Worm (Caenorhabditis elegans) whole organism, mixed stage, embryonic: ENCODE data around the gene del-1.

Experiments used
- M03D4.4 ChIP-seq: sonication (generic microtip); optimal IDR thresholded peaks from 2 replicates; lab custom pipeline; 2017; ENCODE audit warnings: mild to moderate bottlenecking, missing genetic modification characterization, missing compliant biosample characterization
- bed-3 ChIP-seq: fragments of 200-800 bp; sonication (Bioruptor generic); optimal IDR thresholded peaks from 3 replicates; lab custom pipeline; 2018; ENCODE audit warnings: mild to moderate bottlenecking, missing genetic modification characterization, moderate library complexity, missing compliant biosample characterization
- blmp-1 ChIP-seq: fragments of 150-350 bp; optimal IDR thresholded peaks from 2 replicates; lab custom pipeline; 2014; ENCODE audit warnings: missing biosample characterization, missing genetic modification characterization
- ceh-39 ChIP-seq: fragments of 150-350 bp; optimal IDR thresholded peaks from 2 replicates; lab custom pipeline; 2014; ENCODE audit warnings: missing biosample characterization, missing genetic modification characterization
- ceh-83 ChIP-seq: fragments of 200-800 bp; sonication (Bioruptor generic); optimal IDR thresholded peaks from 2 replicates; lab custom pipeline; 2018; ENCODE audit warnings: mild to moderate bottlenecking, missing genetic modification characterization, missing compliant biosample characterization
- ces-1 ChIP-seq: fragments of 150-350 bp; optimal IDR thresholded peaks from 2 replicates; lab custom pipeline; 2014; ENCODE audit warnings: missing biosample characterization, missing genetic modification reagents, missing genetic modification characterization
- drap-1 ChIP-seq: fragments of 200-800 bp; sonication (Bioruptor generic); optimal IDR thresholded peaks from 3 replicates; lab custom pipeline; 2018; ENCODE audit warnings: mild to moderate bottlenecking, missing genetic modification characterization, missing compliant biosample characterization
- elt-1 ChIP-seq: sonication (generic microtip); optimal IDR thresholded peaks from 2 replicates; lab custom pipeline; 2017; ENCODE audit warnings: missing genetic modification characterization, mild to moderate bottlenecking, missing compliant biosample characterization, antibody characterized with exemption, moderate library complexity, borderline replicate concordance; ENCODE audit not compliant: insufficient read depth
- elt-3 ChIP-seq: fragments of 150-350 bp; optimal IDR thresholded peaks from 2 replicates; lab custom pipeline; 2014; ENCODE audit warnings: missing biosample characterization, missing genetic modification characterization
- ham-2 ChIP-seq: fragments of 200-800 bp; sonication (Bioruptor generic); optimal IDR thresholded peaks from 2 replicates; lab custom pipeline; 2018; ENCODE audit warnings: mild to moderate bottlenecking, missing genetic modification characterization, missing compliant biosample characterization
- hlh-1 ChIP-seq: fragments of 150-350 bp; optimal IDR thresholded peaks from 2 replicates; lab custom pipeline; 2014; ENCODE audit warnings: missing biosample characterization, missing genetic modification reagents, missing genetic modification characterization
- lsy-2 ChIP-seq: fragments of 150-350 bp; optimal IDR thresholded peaks from 2 replicates; lab custom pipeline; 2014; ENCODE audit warnings: missing biosample characterization, missing genetic modification characterization
- mab-5 ChIP-seq: fragments of 150-350 bp; optimal IDR thresholded peaks from 2 replicates; lab custom pipeline; 2014; ENCODE audit warnings: missing biosample characterization, missing genetic modification characterization
- mls-2 ChIP-seq: sonication (generic microtip); optimal IDR thresholded peaks from 2 replicates; lab custom pipeline; 2016; ENCODE audit warnings: mild to moderate bottlenecking, missing genetic modification characterization, moderate library complexity, missing compliant biosample characterization
- nhr-2 ChIP-seq: fragments of 150-350 bp; optimal IDR thresholded peaks from 2 replicates; lab custom pipeline; 2014; ENCODE audit warnings: missing biosample characterization, missing genetic modification characterization
- nhr-237 ChIP-seq: fragments of 150-350 bp; optimal IDR thresholded peaks from 2 replicates; lab custom pipeline; 2014; ENCODE audit warnings: missing biosample characterization, missing genetic modification characterization
- nhr-28 ChIP-seq: fragments of 150-350 bp; optimal IDR thresholded peaks from 2 replicates; lab custom pipeline; 2014; ENCODE audit warnings: missing biosample characterization, missing genetic modification characterization
- nhr-76 ChIP-seq: sonication (generic microtip); optimal IDR thresholded peaks from 2 replicates; lab custom pipeline; 2017; ENCODE audit warnings: missing biosample characterization, missing genetic modification characterization
- sem-2 ChIP-seq: fragments of 200-800 bp; sonication (Bioruptor generic); optimal IDR thresholded peaks from 2 replicates; lab custom pipeline; 2018; ENCODE audit warnings: mild to moderate bottlenecking, missing genetic modification characterization, missing compliant biosample characterization
- snpc-4 ChIP-seq: fragments of 150-350 bp; optimal IDR thresholded peaks from 2 replicates; lab custom pipeline; 2014; ENCODE audit warnings: missing biosample characterization, missing genetic modification characterization
- sptf-1 ChIP-seq: sonication (generic microtip); optimal IDR thresholded peaks from 2 replicates; lab custom pipeline; 2017; ENCODE audit warnings: mild to moderate bottlenecking, missing genetic modification characterization, moderate library complexity, missing compliant biosample characterization
- unc-120 ChIP-seq: sonication (generic microtip); optimal IDR thresholded peaks from 2 replicates; lab custom pipeline; 2017; ENCODE audit warnings: missing genetic modification characterization, missing compliant biosample characterization; ENCODE audit not compliant: poor library complexity, severe bottlenecking
- unc-39 ChIP-seq: fragments of 150-350 bp; optimal IDR thresholded peaks from 2 replicates; lab custom pipeline; 2014; ENCODE audit warnings: missing biosample characterization, missing genetic modification characterization
- unc-62 ChIP-seq: fragments of 150-350 bp; optimal IDR thresholded peaks from 2 replicates; lab custom pipeline; 2014; ENCODE audit warnings: missing biosample characterization, missing genetic modification reagents, missing genetic modification characterization
- zip-8 ChIP-seq: fragments of 150-350 bp; optimal IDR thresholded peaks from 2 replicates; lab custom pipeline; 2014; ENCODE audit warnings: missing biosample characterization, missing genetic modification characterization
- ztf-11 ChIP-seq: fragments of 150-350 bp; optimal IDR thresholded peaks from 2 replicates; lab custom pipeline; 2014; ENCODE audit warnings: missing biosample characterization, missing genetic modification characterization

del-1 gene

DNA sequence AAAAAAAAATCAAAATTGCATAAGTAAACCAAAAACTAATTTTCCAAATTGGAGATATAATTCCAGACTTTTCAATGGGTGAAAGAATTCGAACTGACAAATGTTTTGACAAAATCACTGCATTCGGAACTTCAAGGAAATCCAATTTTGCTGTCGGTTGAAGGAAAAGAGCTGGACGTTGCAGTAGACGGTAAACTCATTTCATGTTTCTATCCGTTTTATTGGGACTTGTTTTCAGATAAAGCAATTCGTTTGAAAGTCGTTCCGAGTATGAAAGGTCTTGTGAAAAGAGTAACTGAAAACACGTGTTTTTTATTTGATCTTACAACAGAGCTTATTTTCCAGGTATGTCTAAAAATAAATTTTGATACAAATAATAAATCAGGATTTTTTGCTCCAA is 48.3 kb downstream of the del-1 start:
- TF ChIP-seq ces-1 (GFP tag; lab: Kevin White, UChicago) (peak; percentile 15), ceh-39 (tag; lab: Kevin White, UChicago) (no peak)

DNA sequence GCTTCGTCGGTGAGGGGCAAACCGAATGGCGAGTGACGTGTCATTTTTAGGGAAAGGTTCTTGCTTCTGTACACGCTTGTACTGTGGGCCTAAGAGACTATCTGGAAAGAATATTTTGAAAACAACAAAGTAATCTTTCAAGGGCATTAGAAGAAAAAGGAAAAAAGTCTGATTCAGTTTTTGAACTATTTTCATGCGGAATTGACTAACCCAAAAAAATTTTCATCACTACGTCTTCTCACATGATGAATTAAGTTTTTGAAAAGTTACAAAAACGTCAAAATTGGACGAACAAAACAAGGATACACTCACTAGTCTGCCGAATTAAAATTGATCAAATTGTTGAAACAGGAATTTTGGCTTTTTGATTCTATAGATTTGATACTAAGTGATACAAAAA is 52.4 kb downstream of the del-1 start, which contains the start of gene C11H1.9:
Gene C11H1.9 (minus strand): TSS at position 101 of the 400 bp plus-strand sequence.
- TF ChIP-seq mls-2 (tag; lab: Kevin White, UChicago) (no peak), nhr-28 (no peak), unc-39 (no peak), zip-8 (tag; lab: Kevin White, UChicago) (no peak), nhr-2 (tag; lab: Kevin White, UChicago) (no peak), ztf-11 (tag; lab: Kevin White, UChicago) (no peak), ces-1 (GFP tag; lab: Kevin White, UChicago) (no peak), elt-1 (tag; lab: Kevin White, UChicago) (no peak), unc-120 (tag; lab: Kevin White, UChicago) (no peak), snpc-4 (tag; lab: Kevin White, UChicago) (no peak), nhr-237 (no peak), lsy-2 (no peak), sptf-1 (tag; lab: Kevin White, UChicago) (no peak), ham-2 (GFP tag; lab: Kevin White, UChicago) (no peak), bed-3 (GFP tag; lab: Kevin White, UChicago) (no peak)

DNA sequence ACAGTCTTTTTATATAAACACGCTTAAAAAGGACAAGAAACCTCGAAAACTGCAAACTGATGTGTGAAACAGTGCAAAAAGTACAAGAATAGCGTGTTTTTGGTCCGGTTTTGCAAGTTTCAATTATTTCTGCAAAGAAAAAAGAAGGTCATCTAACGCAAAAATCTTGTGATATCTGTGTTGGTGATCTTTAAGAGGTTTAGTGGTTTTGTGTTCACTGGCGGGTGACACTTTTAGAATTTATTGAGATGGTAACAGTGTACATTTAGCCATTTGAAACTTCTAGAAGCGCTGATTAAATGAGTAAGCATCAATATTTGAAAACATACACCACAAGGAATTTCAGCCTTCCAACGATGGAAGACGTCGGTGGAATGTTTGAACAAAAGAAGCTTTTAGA is 54.9 kb downstream of the del-1 start:
- TF ChIP-seq elt-1 (tag; lab: Kevin White, UChicago) (peak; percentile 24), ceh-83 (no peak)

DNA sequence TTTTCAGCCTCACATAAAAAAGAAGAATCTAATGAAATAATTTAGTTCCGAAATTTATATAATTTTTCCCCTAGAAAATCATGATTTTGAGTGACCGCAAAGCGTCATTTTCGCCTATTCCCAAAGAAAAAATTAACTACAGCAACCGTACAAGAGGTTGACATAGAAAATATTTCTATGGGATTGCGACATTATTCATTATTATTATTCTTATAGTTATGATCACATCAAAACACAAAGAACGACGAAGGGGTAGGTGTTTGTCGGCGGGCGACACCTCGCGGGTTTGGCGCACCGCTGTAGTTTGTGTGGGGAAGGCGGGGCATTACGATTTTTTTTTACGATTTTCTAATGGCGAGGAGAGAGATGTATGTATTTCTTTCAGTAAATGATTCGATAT is 56.4 kb downstream of the del-1 start:
- peak; percentile 25 for TF ChIP-seq ceh-83
- TF ChIP-seq nhr-237: no peak
- TF ChIP-seq nhr-76 (tag; lab: Kevin White, UChicago): no peak
- TF ChIP-seq ham-2 (GFP tag; lab: Kevin White, UChicago): no peak
- no peak for TF ChIP-seq mab-5 (tag; lab: Kevin White, UChicago)
- TF ChIP-seq nhr-2 (tag; lab: Kevin White, UChicago): peak; percentile 6
- TF ChIP-seq mls-2 (tag; lab: Kevin White, UChicago): no peak
- no peak for TF ChIP-seq M03D4.4
- TF ChIP-seq elt-1 (tag; lab: Kevin White, UChicago): no peak
- TF ChIP-seq ceh-39 (tag; lab: Kevin White, UChicago): no peak
- no peak for TF ChIP-seq hlh-1 (tag; lab: Kevin White, UChicago)
- no peak for TF ChIP-seq unc-62 (GFP tag; lab: Kevin White, UChicago)
- TF ChIP-seq sem-2 (GFP tag; lab: Kevin White, UChicago): no peak

DNA sequence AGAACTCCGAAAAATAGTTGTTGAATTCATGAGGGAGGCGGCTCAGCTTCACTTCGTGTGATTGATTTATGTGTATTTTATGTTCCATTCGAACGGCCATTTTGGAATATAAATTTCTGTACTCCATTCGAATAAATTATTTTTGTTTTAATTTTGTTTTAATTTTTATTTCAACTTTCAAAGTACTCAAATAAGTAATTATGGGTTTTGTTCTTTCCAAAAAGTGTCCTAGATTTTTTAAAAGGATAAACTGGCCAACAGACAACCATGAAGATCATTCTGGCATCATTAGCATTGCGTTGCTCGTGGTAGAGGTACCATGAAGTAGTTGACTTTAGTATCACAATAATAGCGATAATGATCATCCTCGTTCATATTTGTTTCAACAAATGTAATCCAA is 58.7 kb downstream of the del-1 start:
- TF ChIP-seq snpc-4 (tag; lab: Kevin White, UChicago) (no peak), unc-62 (GFP tag; lab: Kevin White, UChicago) (no peak), ztf-11 (tag; lab: Kevin White, UChicago) (no peak), hlh-1 (tag; lab: Kevin White, UChicago) (no peak), unc-39 (no peak), mab-5 (tag; lab: Kevin White, UChicago) (no peak), sptf-1 (tag; lab: Kevin White, UChicago) (no peak), blmp-1 (no peak), elt-3 (tag; lab: Kevin White, UChicago) (no peak), mls-2 (tag; lab: Kevin White, UChicago) (no peak), drap-1 (GFP tag; lab: Kevin White, UChicago) (no peak), nhr-76 (tag; lab: Kevin White, UChicago) (no peak), nhr-237 (no peak), nhr-2 (tag; lab: Kevin White, UChicago) (no peak)
